Fruit fly (Drosophila melanogaster) whole organism, embryonic: ENCODE data around the gene CG32259.
A peak's percentile ranks its signal among the peaks of the same experiment; 100 is the strongest.

ENCODE experiments used
- Bgb ChIP-seq: fragments of 200-800 bp; sonication (Bioruptor generic); IDR thresholded peaks from 2 replicates; pipeline ENCODE4 v1.3.6; 2022; ENCODE audit warnings: missing biosample characterization, missing genetic modification characterization; ENCODE audit not compliant: partially characterized antibody
- Blimp-1 ChIP-seq: fragments of 200-800 bp; sonication (Bioruptor generic); optimal IDR thresholded peaks from 3 replicates; lab custom pipeline; 2018; ENCODE audit warnings: missing biosample characterization, missing genetic modification characterization, mild to moderate bottlenecking, moderate library complexity, missing genetic modification reagents
- CG12659 ChIP-seq: fragments of 200-800 bp; sonication (Bioruptor generic); optimal IDR thresholded peaks from 3 replicates; lab custom pipeline; 2017; ENCODE audit warnings: mild to moderate bottlenecking, missing biosample characterization, missing genetic modification reagents, missing genetic modification characterization
- CG13894 ChIP-seq: fragments of 200-800 bp; sonication (Bioruptor generic); optimal IDR thresholded peaks from 3 replicates; lab custom pipeline; 2018; ENCODE audit warnings: missing biosample characterization, mild to moderate bottlenecking, missing genetic modification characterization, moderate library complexity
- CG15011 ChIP-seq: fragments of 200-800 bp; sonication (Bioruptor generic); optimal IDR thresholded peaks from 3 replicates; lab custom pipeline; 2018; ENCODE audit warnings: missing biosample characterization, mild to moderate bottlenecking, missing genetic modification characterization
- CG17361 ChIP-seq: fragments of 200-800 bp; sonication (Bioruptor generic); IDR thresholded peaks from 3 replicates; pipeline ENCODE4 v1.3.6; 2022; ENCODE audit warnings: missing biosample characterization, missing genetic modification characterization
- CG2875 ChIP-seq: fragments of 200-800 bp; sonication (Bioruptor generic); optimal IDR thresholded peaks from 2 replicates; lab custom pipeline; 2017; ENCODE audit warnings: missing biosample characterization, mild to moderate bottlenecking, missing genetic modification characterization, missing genetic modification reagents
- CG30020 ChIP-seq: fragments of 200-800 bp; optimal IDR thresholded peaks from 2 replicates; lab custom pipeline; 2019; ENCODE audit warnings: missing biosample characterization, mild to moderate bottlenecking, missing genetic modification characterization, moderate library complexity
- CG3065 ChIP-seq: fragments of 200-800 bp; sonication (Bioruptor generic); optimal IDR thresholded peaks from 2 replicates; lab custom pipeline; 2016; ENCODE audit warnings: missing biosample characterization, missing genetic modification characterization
- CG31224 ChIP-seq: fragments of 200-800 bp; sonication (Bioruptor generic); IDR thresholded peaks from 2 replicates; pipeline ENCODE4 v1.3.6; 2022; ENCODE audit warnings: missing biosample characterization, missing genetic modification characterization
- CG4820 ChIP-seq: fragments of 200-800 bp; sonication (Bioruptor generic); optimal IDR thresholded peaks from 3 replicates; lab custom pipeline; 2016; ENCODE audit warnings: missing biosample characterization, missing genetic modification characterization
- CG6175 ChIP-seq: fragments of 200-800 bp; sonication (Bioruptor generic); IDR thresholded peaks from 3 replicates; pipeline ENCODE4 v1.3.6; 2022; ENCODE audit warnings: missing biosample characterization, missing genetic modification characterization
- CG8089 ChIP-seq: fragments of 200-800 bp; sonication (Bioruptor generic); optimal IDR thresholded peaks from 3 replicates; lab custom pipeline; 2016; ENCODE audit warnings: missing biosample characterization, missing genetic modification characterization
- CG8281 ChIP-seq: fragments of 200-800 bp; sonication (Bioruptor generic); optimal IDR thresholded peaks from 2 replicates; lab custom pipeline; 2018; ENCODE audit warnings: missing biosample characterization, mild to moderate bottlenecking, missing genetic modification characterization, moderate library complexity
- CTCF ChIP-seq: fragments of 200-800 bp; sonication (Bioruptor generic); optimal IDR thresholded peaks from 2 replicates; lab custom pipeline; 2017; ENCODE audit warnings: missing biosample characterization, mild to moderate bottlenecking, missing genetic modification characterization, moderate library complexity
- Dip2 ChIP-seq: fragments of 200-800 bp; sonication (Bioruptor generic); IDR thresholded peaks from 2 replicates; pipeline ENCODE4 v1.3.6; 2022; ENCODE audit warnings: missing biosample characterization, missing genetic modification characterization
- Fer1 ChIP-seq: fragments of 200-800 bp; sonication (Bioruptor generic); optimal IDR thresholded peaks from 2 replicates; lab custom pipeline; 2017; ENCODE audit warnings: missing biosample characterization, mild to moderate bottlenecking, missing genetic modification characterization
- H15 ChIP-seq: fragments of 200-800 bp; sonication (Bioruptor generic); IDR thresholded peaks from 3 replicates; pipeline ENCODE4 v1.3.6; 2022; ENCODE audit warnings: missing biosample characterization, missing genetic modification characterization
- Hey ChIP-seq: fragments of 200-800 bp; sonication (Bioruptor generic); optimal IDR thresholded peaks from 3 replicates; lab custom pipeline; 2018; ENCODE audit warnings: missing biosample characterization, mild to moderate bottlenecking, missing genetic modification characterization
- HmgZ ChIP-seq: fragments of 200-800 bp; sonication (Bioruptor generic); optimal IDR thresholded peaks from 2 replicates; lab custom pipeline; 2018; ENCODE audit warnings: missing biosample characterization, mild to moderate bottlenecking, missing genetic modification characterization
- Med ChIP-seq: fragments of 200-800 bp; sonication (Bioruptor generic); peaks from one replicate; lab custom pipeline; 2016; ENCODE audit warnings: missing biosample characterization, missing genetic modification characterization, mild to moderate bottlenecking, inconsistent platforms, moderate library complexity
- Neu2 ChIP-seq: fragments of 200-800 bp; sonication (Bioruptor generic); optimal IDR thresholded peaks from 3 replicates; lab custom pipeline; 2016; ENCODE audit warnings: missing biosample characterization, missing genetic modification characterization, borderline replicate concordance
- Nf-YB ChIP-seq: fragments of 200-800 bp; sonication (Bioruptor generic); optimal IDR thresholded peaks from 3 replicates; lab custom pipeline; 2019; ENCODE audit warnings: missing biosample characterization, mild to moderate bottlenecking, missing genetic modification characterization, moderate library complexity
- Nf-YC ChIP-seq: fragments of 200-800 bp; optimal IDR thresholded peaks from 3 replicates; lab custom pipeline; 2019; ENCODE audit warnings: missing biosample characterization, mild to moderate bottlenecking, missing genetic modification characterization, moderate library complexity
- NfI ChIP-seq: fragments of 200-800 bp; sonication (Bioruptor generic); optimal IDR thresholded peaks from 3 replicates; lab custom pipeline; 2018; ENCODE audit warnings: missing biosample characterization, mild to moderate bottlenecking, missing genetic modification characterization, moderate library complexity
- Oli ChIP-seq: fragments of 200-800 bp; sonication (Bioruptor generic); optimal IDR thresholded peaks from 2 replicates; lab custom pipeline; 2018; ENCODE audit warnings: missing biosample characterization, mild to moderate bottlenecking, missing genetic modification characterization, moderate library complexity
- Sin3A ChIP-seq: fragments of >200 bp; optimal IDR thresholded peaks from 2 replicates; lab custom pipeline; 2018
- Sox102F ChIP-seq: fragments of 200-800 bp; sonication (Bioruptor generic); optimal IDR thresholded peaks from 2 replicates; lab custom pipeline; 2018; ENCODE audit warnings: missing biosample characterization, mild to moderate bottlenecking, missing genetic modification characterization, moderate library complexity
- Taf1 ChIP-seq: fragments of 200-800 bp; sonication (Bioruptor generic); IDR thresholded peaks from 2 replicates; pipeline ENCODE4 v1.3.6; 2022; ENCODE audit warnings: missing biosample characterization, missing genetic modification characterization
- Vsx1 ChIP-seq: fragments of 200-800 bp; sonication (Bioruptor generic); optimal IDR thresholded peaks from 2 replicates; lab custom pipeline; 2017; ENCODE audit warnings: missing biosample characterization, mild to moderate bottlenecking, missing genetic modification characterization, missing genetic modification reagents
- ash1 ChIP-seq: fragments of 200-800 bp; sonication (Bioruptor generic); optimal IDR thresholded peaks from 2 replicates; lab custom pipeline; 2018; ENCODE audit warnings: missing biosample characterization, mild to moderate bottlenecking, missing genetic modification characterization
- bcd ChIP-seq: fragments of 200-800 bp; sonication (Bioruptor generic); optimal IDR thresholded peaks from 2 replicates; lab custom pipeline; 2017; ENCODE audit warnings: missing biosample characterization, mild to moderate bottlenecking, missing genetic modification characterization
- chif ChIP-seq, 2 experiments: fragments of 200-800 bp; sonication (Bioruptor generic); optimal IDR thresholded peaks; 3 replicates each; lab custom pipeline; 2016; ENCODE audit warnings: missing biosample characterization in 2 of 2, missing genetic modification characterization in 2 of 2
- chinmo ChIP-seq: fragments of 200-800 bp; sonication (Bioruptor generic); IDR thresholded peaks from 4 replicates; pipeline ENCODE4 v1.3.6; 2022; ENCODE audit warnings: missing biosample characterization, missing genetic modification characterization; ENCODE audit not compliant: partially characterized antibody
- gro ChIP-seq: fragments of 200-800 bp; sonication (Bioruptor generic); optimal IDR thresholded peaks from 2 replicates; lab custom pipeline; 2016; ENCODE audit warnings: missing biosample characterization, missing genetic modification characterization
- h ChIP-seq: fragments of >200 bp; optimal IDR thresholded peaks from 2 replicates; lab custom pipeline; 2017
- lmd ChIP-seq: fragments of 200-800 bp; sonication (Bioruptor generic); IDR thresholded peaks from 2 replicates; pipeline ENCODE4 v1.3.6; 2022; ENCODE audit warnings: missing biosample characterization, missing genetic modification characterization
- sob ChIP-seq: fragments of 200-800 bp; sonication (Bioruptor generic); IDR thresholded peaks from 2 replicates; pipeline ENCODE4 v1.3.6; 2022; ENCODE audit warnings: missing biosample characterization, missing genetic modification characterization
- tx ChIP-seq: fragments of 200-800 bp; sonication (Bioruptor generic); optimal IDR thresholded peaks from 2 replicates; lab custom pipeline; 2016; ENCODE audit warnings: missing biosample characterization, missing genetic modification characterization
- usp ChIP-seq: fragments of >200 bp; optimal IDR thresholded peaks from 2 replicates; lab custom pipeline; 2017; ENCODE audit warnings: missing biosample characterization, missing genetic modification characterization
- wdn ChIP-seq: fragments of 200-800 bp; sonication (Bioruptor generic); IDR thresholded peaks from 2 replicates; pipeline ENCODE4 v1.3.6; 2022; ENCODE audit warnings: missing biosample characterization, missing genetic modification characterization
- zen2 ChIP-seq: fragments of 200-800 bp; sonication (Bioruptor generic); IDR thresholded peaks from 3 replicates; pipeline ENCODE4 v1.3.6; 2022; ENCODE audit warnings: missing biosample characterization, missing genetic modification characterization; ENCODE audit not compliant: partially characterized antibody

The CG32259 gene

DNA sequence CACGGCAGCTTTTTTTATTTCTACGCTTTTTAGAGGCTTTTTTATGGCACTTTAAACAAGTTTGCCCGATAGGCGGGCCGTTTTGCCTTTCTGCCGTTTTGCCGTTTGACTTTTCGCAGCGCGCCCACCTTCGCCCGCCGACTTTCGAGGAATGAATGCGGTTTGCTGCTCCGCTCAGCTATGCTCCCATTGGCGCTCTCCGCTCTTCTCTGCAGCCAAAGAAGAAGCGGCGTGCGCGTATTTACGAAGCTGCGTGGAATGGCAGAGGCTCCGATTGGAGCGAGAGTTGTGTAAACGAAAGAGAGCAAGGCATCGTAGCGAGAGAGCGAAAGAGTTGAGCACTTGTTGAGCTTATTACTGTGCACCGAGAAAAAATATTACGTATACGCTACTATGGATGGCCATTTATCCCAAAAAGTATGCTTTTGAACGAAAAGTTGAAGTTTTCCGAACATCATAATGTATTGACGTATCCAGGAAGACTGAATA, 2.4 kb downstream of the CG32259 start, which contains the start of gene wit (continued):
- TF ChIP-seq Nf-YC (tag; lab: Kevin White, UChicago) (peak; percentile 81), sob (GFP tag; lab: Robert Waterston, UW) (peak; percentile 31; the same call in 1 of the 2 replicates), CG8281 (tag; lab: Kevin White, UChicago) (no peak), CG17361 (GFP tag; lab: Robert Waterston, UW) (no peak), Neu2 (GFP tag; lab: Kevin White, UChicago) (no peak), CG3065 (GFP tag; lab: Kevin White, UChicago) (no peak), CG8089 (GFP tag; lab: Kevin White, UChicago) (no peak), Fer1 (peak; percentile 67), Bgb (GFP tag; lab: Robert Waterston, UW) (peak; percentile 49)

DNA sequence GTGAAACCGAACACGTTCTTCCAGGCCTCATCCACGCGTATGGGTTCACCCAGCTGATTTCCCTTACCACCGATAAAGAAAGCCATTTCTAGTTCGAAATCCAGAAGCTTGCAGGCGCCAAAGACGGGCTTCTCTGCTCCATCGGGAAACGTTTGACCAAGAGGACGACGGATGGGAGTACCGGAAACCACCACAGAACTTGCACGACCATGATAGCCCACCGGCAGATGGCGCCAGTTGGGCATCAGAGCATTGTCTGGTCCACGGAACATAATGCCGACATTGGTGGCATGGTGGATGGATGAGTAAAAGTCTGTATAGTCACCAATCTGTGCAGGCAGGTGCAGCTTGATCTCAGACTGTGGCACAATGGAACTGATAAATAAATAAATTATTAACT, 3.5 kb downstream of the CG32259 start:
- no peak for TF ChIP-seq usp (GFP tag; lab: Kevin White, UChicago)
- TF ChIP-seq Blimp-1 (GFP tag; lab: Kevin White, UChicago), result no peak
- TF ChIP-seq Oli, result no peak
- no peak for TF ChIP-seq lmd
- TF ChIP-seq CG15011 (GFP tag; lab: Kevin White, UChicago), result no peak
- peak; percentile 72 for TF ChIP-seq Med (GFP tag; lab: Kevin White, UChicago)
- no peak for TF ChIP-seq NfI (GFP tag; lab: Kevin White, UChicago)
- no peak for TF ChIP-seq Sox102F
- TF ChIP-seq zen2 (GFP tag; lab: Robert Waterston, UW), result no peak
- 0 out of 3 replicates have a peak, but pooled peaks have one; percentile 17 for TF ChIP-seq H15
- peak; percentile 89 for TF ChIP-seq CTCF (GFP tag; lab: Kevin White, UChicago)
- no peak for TF ChIP-seq tx (GFP tag; lab: Kevin White, UChicago)
- no peak for TF ChIP-seq CG2875 (GFP tag; lab: Kevin White, UChicago)
- peak; percentile 30 for TF ChIP-seq CG13894 (tag; lab: Kevin White, UChicago)
- no peak for TF ChIP-seq CG12659 (GFP tag; lab: Kevin White, UChicago)
- TF ChIP-seq ash1 (GFP tag; lab: Kevin White, UChicago), result no peak
- no peak for TF ChIP-seq Taf1 (GFP tag; lab: Robert Waterston, UW)
- no peak for TF ChIP-seq CG30020
- TF ChIP-seq wdn, result no peak
- TF ChIP-seq Vsx1 (GFP tag; lab: Kevin White, UChicago), result no peak
- TF ChIP-seq CG31224 (GFP tag; lab: Robert Waterston, UW), result no peak
- no peak for TF ChIP-seq bcd (GFP tag; lab: Kevin White, UChicago)
- no peak for TF ChIP-seq HmgZ (tag; lab: Kevin White, UChicago)
- no peak for TF ChIP-seq gro (GFP tag; lab: Kevin White, UChicago)
- TF ChIP-seq CG4820 (GFP tag; lab: Kevin White, UChicago), result no peak
- 0 out of 4 replicates have a peak, but pooled peaks have one; percentile 14 for TF ChIP-seq chinmo (GFP tag; lab: Robert Waterston, UW)
- TF ChIP-seq Dip2 (GFP tag; lab: Robert Waterston, UW), result peak; percentile 84
- no peak for TF ChIP-seq Nf-YB (GFP tag; lab: Kevin White, UChicago)
- no peak for TF ChIP-seq CG3065 (GFP tag; lab: Kevin White, UChicago)
- no peak for TF ChIP-seq Hey (tag; lab: Kevin White, UChicago)
- no peak for TF ChIP-seq CG6175 (GFP tag; lab: Robert Waterston, UW)
- no peak for TF ChIP-seq chif (GFP tag; optimal IDR thresholded peaks at IDR 0.05; lab: Kevin White, UChicago)
- TF ChIP-seq Sin3A, result no peak
- no peak for TF ChIP-seq h (lab: Kevin White, UChicago)
